Worm (Caenorhabditis elegans) whole organism, L1 larva: ENCODE data around the gene C25F6.8.

Experiments
- blmp-1 ChIP-seq: fragments of 150-350 bp; optimal IDR thresholded peaks from 2 replicates; lab custom pipeline; 2014; ENCODE audit warnings: missing biosample characterization, missing genetic modification characterization
- nhr-28 ChIP-seq: fragments of 150-350 bp; optimal IDR thresholded peaks from 2 replicates; lab custom pipeline; 2014; ENCODE audit warnings: missing biosample characterization, missing genetic modification characterization

Gene C25F6.8

DNA sequence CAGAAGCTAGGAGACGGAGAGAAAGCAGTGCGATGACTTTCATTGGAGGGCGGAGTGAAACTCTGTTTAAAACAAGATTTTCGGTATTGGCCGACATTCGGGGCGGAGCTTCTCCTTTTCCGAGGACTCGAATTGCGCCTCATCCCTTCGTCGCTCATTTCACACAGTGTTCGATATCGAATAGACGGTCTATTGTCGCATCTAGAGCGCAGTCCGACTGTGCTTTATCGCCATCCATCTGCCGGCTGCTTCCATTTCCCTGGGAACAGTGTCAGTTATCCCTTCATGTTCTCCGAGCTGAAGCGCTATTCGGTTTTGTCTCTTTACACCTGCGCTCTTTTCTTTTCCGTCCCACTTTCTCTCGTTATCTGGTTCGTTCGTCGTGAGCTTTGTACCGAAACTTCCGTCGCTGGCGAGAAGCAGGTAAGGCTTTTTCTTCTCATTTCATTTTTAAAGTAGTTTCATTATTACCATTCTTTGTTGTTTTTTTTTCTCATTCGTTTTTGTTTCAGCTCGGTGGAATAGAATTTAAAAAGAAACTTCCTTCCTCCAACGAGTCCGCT is 44.9 kb downstream of the C25F6.8 start, which contains the start of the genes bus-8A and bus-8B:
TSS of gene bus-8A (plus strand) at position 96 of the 563 bp plus-strand sequence.
TSS of gene bus-8B (plus strand) at position 513 of the 563 bp plus-strand sequence.
- TF ChIP-seq blmp-1 = peak; percentile 4
- no peak for TF ChIP-seq nhr-28 (tag; lab: Kevin White, UChicago)
